Fruit fly (Drosophila melanogaster): Measurements from ENCODE around the gene Mi-2.

dm6 chr3L:19848080-19848479 is 61.9 kb downstream of the Mi-2 start:
- TF ChIP-seq usp (GFP tag; optimal IDR thresholded peaks at IDR 0.05) (no peak), Hr78 (GFP tag; optimal IDR thresholded peaks at IDR 0.05) (no peak), woc (GFP tag; optimal IDR thresholded peaks at IDR 0.05) (no peak), Hnf4 (GFP tag; optimal IDR thresholded peaks at IDR 0.05) (no peak), CG32264 (GFP tag; optimal IDR thresholded peaks at IDR 0.05) (no peak), lola (GFP tag; optimal IDR thresholded peaks at IDR 0.05) (no peak), fru (GFP tag; optimal IDR thresholded peaks at IDR 0.05) (no peak), h (GFP tag; optimal IDR thresholded peaks at IDR 0.05) (no peak), Dif (GFP tag; optimal IDR thresholded peaks at IDR 0.05; ENCODE audit: partially characterized antibody) (no peak)

All from whole organism, wandering third instar larva.